Fruit fly (Drosophila melanogaster): ENCODE measurements around the gene sloth2.
A peak's percentile ranks its signal among the peaks of the same experiment; 100 is the strongest.

The sloth2 gene

dm6 chrX:7011063-7011743, at the start of gene sloth2, which contains the start of the genes cm and sloth1 (continued):
- TF ChIP-seq CG4360 (GFP tag; IDR thresholded peaks at IDR 0.05) (0 out of 2 replicates have a peak, but pooled peaks have one; percentile 24), Chrac-16 (GFP tag; optimal IDR thresholded peaks at IDR 0.05) (peak; percentile 90), YL-1 (GFP tag; optimal IDR thresholded peaks at IDR 0.05) (peak; percentile 65), Atf3 (GFP tag; optimal IDR thresholded peaks at IDR 0.05) (peak; percentile 78), schlank (tag; optimal IDR thresholded peaks at IDR 0.05) (peak; percentile 63), B-H2 (GFP tag; optimal IDR thresholded peaks at IDR 0.05) (peak; percentile 84), NC2α (GFP tag; optimal IDR thresholded peaks at IDR 0.05) (peak; percentile 69), Hmx (GFP tag; optimal IDR thresholded peaks at IDR 0.05) (peak; percentile 60), Ada2b (GFP tag; IDR thresholded peaks at IDR 0.05) (peak; percentile 86), CG8388 (GFP tag; optimal IDR thresholded peaks at IDR 0.05) (peak; percentile 82), wdn (GFP tag; IDR thresholded peaks at IDR 0.05) (peak; percentile 81), Dad (GFP tag; optimal IDR thresholded peaks at IDR 0.05) (peak; percentile 84), da (GFP tag; optimal IDR thresholded peaks at IDR 0.05) (peak; percentile 65), prd (optimal IDR thresholded peaks at IDR 0.05) (no peak), prd (GFP tag; IDR thresholded peaks at IDR 0.05) (peak; percentile 94), E2f1 (GFP tag; IDR thresholded peaks at IDR 0.05) (peak; percentile 87), CG13894 (tag; optimal IDR thresholded peaks at IDR 0.05) (peak; percentile 77), pzg (GFP tag; optimal IDR thresholded peaks at IDR 0.05) (peak; percentile 53), D19A (tag; optimal IDR thresholded peaks at IDR 0.05) (peak; percentile 58), gsb (GFP tag; IDR thresholded peaks at IDR 0.05) (peak; percentile 67), CG6854 (GFP tag; optimal IDR thresholded peaks at IDR 0.05) (peak; percentile 14), ase (GFP tag; IDR thresholded peaks at IDR 0.05) (peak; percentile 77), CG15696 (tag; optimal IDR thresholded peaks at IDR 0.05) (peak; percentile 87), CG43689 (GFP tag; IDR thresholded peaks at IDR 0.05) (peak; percentile 68; the same call in 1 of the 2 replicates), bigmax (GFP tag; optimal IDR thresholded peaks at IDR 0.05) (no peak), Nf-YB (GFP tag; optimal IDR thresholded peaks at IDR 0.05) (peak; percentile 61), CG18262 (tag; optimal IDR thresholded peaks at IDR 0.05) (peak; percentile 74), CG18619 (GFP tag; optimal IDR thresholded peaks at IDR 0.05) (peak; percentile 73), CkIIα-i1 (GFP tag; IDR thresholded peaks at IDR 0.05) (no peak), CG4854 (GFP tag; optimal IDR thresholded peaks at IDR 0.05) (peak; percentile 64), HLH54F (GFP tag; optimal IDR thresholded peaks at IDR 0.05) (peak; percentile 89), CG4707 (GFP tag; optimal IDR thresholded peaks at IDR 0.05) (peak; percentile 46), crc (GFP tag; optimal IDR thresholded peaks at IDR 0.05) (peak; percentile 72), B-H1 (GFP tag; IDR thresholded peaks at IDR 0.05) (peak; percentile 70), CG17328 (GFP tag; IDR thresholded peaks at IDR 0.05) (peak; percentile 87), gt (GFP tag; IDR thresholded peaks at IDR 0.05) (peak; percentile 72), CG8944 (GFP tag; optimal IDR thresholded peaks at IDR 0.05) (peak; percentile 92), stwl (tag; optimal IDR thresholded peaks at IDR 0.05) (peak; percentile 49), Awh (GFP tag; IDR thresholded peaks at IDR 0.05) (peak; percentile 80), CG12744 (GFP tag; optimal IDR thresholded peaks at IDR 0.05) (peak; percentile 79), Med (GFP tag) (peak; percentile 98), CG15514 (GFP tag; optimal IDR thresholded peaks at IDR 0.05) (peak; percentile 77), Ets97D (GFP tag; optimal IDR thresholded peaks at IDR 0.05) (peak; percentile 86), esg (GFP tag; conservative IDR thresholded peaks at IDR 0.05) (peak; percentile 87), fd3F (GFP tag; optimal IDR thresholded peaks at IDR 0.05) (peak; percentile 80), pan (optimal IDR thresholded peaks at IDR 0.05) (no peak), pan (GFP tag; optimal IDR thresholded peaks at IDR 0.05 in 1 of 2, IDR thresholded peaks at IDR 0.05 in 1 of 2) (peak in 1 of 2 experiments; percentile 88), CG7271 (tag; optimal IDR thresholded peaks at IDR 0.05) (peak; percentile 69), CG10209 (GFP tag; optimal IDR thresholded peaks at IDR 0.05) (peak; percentile 71), Pdp1 (GFP tag; optimal IDR thresholded peaks at IDR 0.05) (peak; percentile 89 to 90)
